Worm (Caenorhabditis elegans): Measurements from ENCODE around the gene vps-24.

DNA sequence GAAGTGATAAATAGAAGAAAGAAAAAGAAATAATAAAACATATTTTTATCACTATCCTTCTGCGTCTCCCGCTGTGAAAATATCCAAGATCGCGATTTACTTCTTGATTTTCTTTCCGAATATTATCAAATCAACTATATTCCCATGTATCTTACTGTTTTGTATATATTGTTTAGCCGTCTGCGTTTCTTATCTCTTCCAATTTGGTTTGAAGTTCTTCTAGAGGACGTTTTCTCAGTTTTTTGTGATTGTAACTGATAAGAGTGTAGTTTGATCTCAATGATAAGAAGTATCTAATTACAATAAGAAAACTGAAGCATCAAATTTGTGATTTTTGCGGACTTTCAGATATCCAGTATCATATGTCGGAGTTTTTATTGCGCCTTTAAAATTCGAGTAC, 33.1 kb upstream of the vps-24 start:
- TF ChIP-seq flt-1 (GFP tag; IDR thresholded peaks at IDR 0.05) (no peak), klf-2 (GFP tag; conservative IDR thresholded peaks at IDR 0.05) (no peak), med-1 (GFP tag; optimal IDR thresholded peaks at IDR 0.05; ENCODE audit: insufficient read depth) (no peak)
